Worm (Caenorhabditis elegans) whole organism, young adult: Measurements from ENCODE around the gene abt-1.
A peak's percentile ranks its signal among the peaks of the same experiment; 100 is the strongest.

ENCODE experiments used
- B0019.2 ChIP-seq: fragments of 200-800 bp; sonication (Bioruptor generic); conservative IDR thresholded peaks from 2 replicates; pipeline ENCODE4 v1.3.6; 2022; ENCODE audit warnings: missing genetic modification reagents, missing genetic modification characterization, missing compliant biosample characterization
- B0336.3 ChIP-seq: fragments of 200-800 bp; sonication (Bioruptor generic); IDR thresholded peaks from 2 replicates; pipeline ENCODE4 v1.3.6; 2022; ENCODE audit warnings: missing genetic modification characterization, missing compliant biosample characterization
- D2030.7 ChIP-seq: fragments of 200-800 bp; sonication (Bioruptor generic); IDR thresholded peaks from 2 replicates; pipeline ENCODE4 v1.3.6; 2022; ENCODE audit warnings: missing genetic modification reagents, missing genetic modification characterization, missing compliant biosample characterization
- F37B4.10 ChIP-seq: fragments of 200-800 bp; sonication (Bioruptor generic); IDR thresholded peaks from 2 replicates; pipeline ENCODE4 v1.3.6; 2022; ENCODE audit warnings: missing genetic modification characterization, missing compliant biosample characterization
- F39B2.1 ChIP-seq: fragments of 200-800 bp; sonication (Bioruptor generic); IDR thresholded peaks from 2 replicates; pipeline ENCODE4 v1.3.6; 2022; ENCODE audit warnings: missing genetic modification reagents, missing genetic modification characterization, missing compliant biosample characterization
- F49E8.2 ChIP-seq: sonication (generic microtip); optimal IDR thresholded peaks from 3 replicates; lab custom pipeline; 2017; ENCODE audit warnings: missing genetic modification characterization, mild to moderate bottlenecking, missing compliant biosample characterization, antibody characterized with exemption, moderate library complexity; ENCODE audit not compliant: insufficient read depth
- Y56A3A.18 ChIP-seq: fragments of 200-800 bp; sonication (Bioruptor generic); IDR thresholded peaks from 2 replicates; pipeline ENCODE4 v1.3.6; 2022; ENCODE audit warnings: missing genetic modification reagents, missing genetic modification characterization, missing compliant biosample characterization
- aptf-2 ChIP-seq: fragments of 200-800 bp; sonication (Bioruptor generic); conservative IDR thresholded peaks from 2 replicates; pipeline ENCODE4 v1.3.6; 2022; ENCODE audit warnings: missing genetic modification reagents, missing genetic modification characterization, missing compliant biosample characterization
- bed-1 ChIP-seq: fragments of 200-800 bp; sonication (Bioruptor generic); IDR thresholded peaks from 2 replicates; pipeline ENCODE4 v1.3.6; 2022; ENCODE audit warnings: missing genetic modification reagents, missing genetic modification characterization, missing compliant biosample characterization
- bed-2 ChIP-seq: fragments of 200-800 bp; sonication (Bioruptor generic); IDR thresholded peaks from 2 replicates; pipeline ENCODE4 v1.3.6; 2022; ENCODE audit warnings: missing genetic modification reagents, missing genetic modification characterization, missing compliant biosample characterization
- cebp-1 ChIP-seq, 2 experiments: fragments of 200-800 bp in 1 of 2; sonication (Bioruptor generic) in 1 of 2; sonication (generic microtip) in 1 of 2; IDR thresholded peaks in 1 of 2; optimal IDR thresholded peaks in 1 of 2; 2 replicates each; pipeline versions ENCODE4 v1.3.6 to Lab custom; 2017 to 2022; ENCODE audit warnings: missing compliant biosample characterization in 2 of 2, missing genetic modification characterization in 2 of 2, mild to moderate bottlenecking in 1 of 2, missing genetic modification reagents in 1 of 2, moderate library complexity in 1 of 2
- cebp-2 ChIP-seq: fragments of 200-800 bp; sonication (Bioruptor generic); IDR thresholded peaks from 2 replicates; pipeline ENCODE4 v1.3.6; 2022; ENCODE audit warnings: missing genetic modification characterization, missing compliant biosample characterization
- dpl-1 ChIP-seq: fragments of 150-350 bp; optimal IDR thresholded peaks from 2 replicates; lab custom pipeline; 2014; ENCODE audit warnings: missing biosample characterization, missing genetic modification reagents, missing genetic modification characterization
- ets-4 ChIP-seq: fragments of 200-800 bp; sonication (Bioruptor generic); optimal IDR thresholded peaks from 2 replicates; lab custom pipeline; 2018; ENCODE audit warnings: mild to moderate bottlenecking, missing genetic modification characterization, missing compliant biosample characterization
- hlh-12 ChIP-seq: sonication (generic microtip); optimal IDR thresholded peaks from 2 replicates; lab custom pipeline; 2016; ENCODE audit warnings: missing genetic modification characterization, missing compliant biosample characterization
- hmg-20 ChIP-seq: fragments of 200-800 bp; sonication (Bioruptor generic); IDR thresholded peaks from 2 replicates; pipeline ENCODE4 v1.3.6; 2022; ENCODE audit warnings: missing genetic modification reagents, missing genetic modification characterization, missing compliant biosample characterization
- hrde-1 ChIP-seq: sonication (generic microtip); optimal IDR thresholded peaks from 2 replicates; lab custom pipeline; 2016; ENCODE audit warnings: missing genetic modification characterization, mild to moderate bottlenecking, missing compliant biosample characterization, moderate library complexity, missing genotype, missing genetic modification reagents, borderline replicate concordance
- let-607 ChIP-seq, 2 experiments: fragments of 200-800 bp in 1 of 2; sonication (Bioruptor generic) in 1 of 2; sonication (generic microtip) in 1 of 2; optimal IDR thresholded peaks; 2 replicates each; lab custom pipeline; 2016 to 2018; ENCODE audit warnings: mild to moderate bottlenecking in 2 of 2, missing compliant biosample characterization in 2 of 2, missing genetic modification characterization in 2 of 2, moderate library complexity in 2 of 2, missing genotype in 1 of 2
- lin-40 ChIP-seq: sonication (generic microtip); optimal IDR thresholded peaks from 2 replicates; lab custom pipeline; 2016; ENCODE audit warnings: missing genetic modification characterization, mild to moderate bottlenecking, missing compliant biosample characterization, missing genotype, missing genetic modification reagents
- lin-54 ChIP-seq: fragments of 200-800 bp; sonication (Bioruptor generic); optimal IDR thresholded peaks from 2 replicates; lab custom pipeline; 2018; ENCODE audit warnings: mild to moderate bottlenecking, missing genetic modification characterization, missing compliant biosample characterization
- mcd-1 ChIP-seq: fragments of 200-800 bp; sonication (Bioruptor generic); IDR thresholded peaks from 2 replicates; pipeline ENCODE4 v1.3.6; 2022; ENCODE audit warnings: missing genetic modification reagents, missing genetic modification characterization, missing compliant biosample characterization
- mes-4 ChIP-seq: sonication (generic microtip); optimal IDR thresholded peaks from 2 replicates; lab custom pipeline; 2016; ENCODE audit warnings: missing genotype, missing genetic modification characterization, missing compliant biosample characterization
- nfya-1 ChIP-seq: sonication (generic microtip); optimal IDR thresholded peaks from 2 replicates; lab custom pipeline; 2017; ENCODE audit warnings: antibody characterized with exemption, missing compliant biosample characterization, missing genetic modification characterization, borderline replicate concordance; ENCODE audit not compliant: insufficient read depth
- nfya-2 ChIP-seq: fragments of 200-800 bp; sonication (Bioruptor generic); IDR thresholded peaks from 2 replicates; pipeline ENCODE4 v1.3.6; 2022; ENCODE audit warnings: missing genetic modification reagents, missing genetic modification characterization, missing compliant biosample characterization
- nhr-80 ChIP-seq: sonication (generic microtip); optimal IDR thresholded peaks from 2 replicates; lab custom pipeline; 2016; ENCODE audit warnings: missing genetic modification characterization, missing compliant biosample characterization
- rcor-1 ChIP-seq: fragments of 200-800 bp; sonication (Bioruptor generic); IDR thresholded peaks from 2 replicates; pipeline ENCODE4 v1.3.6; 2022; ENCODE audit warnings: missing genetic modification reagents, missing genetic modification characterization, missing compliant biosample characterization
- repo-1 ChIP-seq: sonication (generic microtip); optimal IDR thresholded peaks from 2 replicates; lab custom pipeline; 2017; ENCODE audit warnings: mild to moderate bottlenecking, missing genetic modification characterization, missing compliant biosample characterization
- rpc-1 ChIP-seq, 2 experiments: fragments of 150-350 bp in 1 of 2; sonication (generic microtip) in 1 of 2; optimal IDR thresholded peaks; 2 replicates each; lab custom pipeline; 2014 to 2018; ENCODE audit warnings: missing biosample characterization in 1 of 2, missing genetic modification characterization in 1 of 2, missing genetic modification reagents in 1 of 2, missing genotype in 1 of 2
- sea-2 ChIP-seq: fragments of 200-800 bp; sonication (Bioruptor generic); IDR thresholded peaks from 2 replicates; pipeline ENCODE4 v1.3.6; 2022; ENCODE audit warnings: missing genetic modification characterization, missing compliant biosample characterization
- tlf-1 ChIP-seq: fragments of 200-800 bp; sonication (Bioruptor generic); optimal IDR thresholded peaks from 2 replicates; lab custom pipeline; 2018; ENCODE audit warnings: mild to moderate bottlenecking, missing genetic modification characterization, missing compliant biosample characterization
- xnd-1 ChIP-seq: sonication (generic microtip); optimal IDR thresholded peaks from 2 replicates; lab custom pipeline; 2016; ENCODE audit warnings: missing genotype, missing genetic modification reagents, missing genetic modification characterization, missing compliant biosample characterization
- ztf-18 ChIP-seq: sonication (generic microtip); optimal IDR thresholded peaks from 2 replicates; lab custom pipeline; 2016; ENCODE audit warnings: missing genotype, mild to moderate bottlenecking, missing genetic modification characterization, missing compliant biosample characterization
- ztf-22 ChIP-seq: fragments of 200-800 bp; sonication (Bioruptor generic); optimal IDR thresholded peaks from 2 replicates; lab custom pipeline; 2018; ENCODE audit warnings: mild to moderate bottlenecking, missing genetic modification characterization, moderate library complexity, missing compliant biosample characterization
- ztf-26 ChIP-seq: sonication (generic microtip); optimal IDR thresholded peaks from 2 replicates; lab custom pipeline; 2017; ENCODE audit warnings: missing genetic modification characterization, missing compliant biosample characterization
- ztf-3 ChIP-seq: fragments of 200-800 bp; sonication (Bioruptor generic); optimal IDR thresholded peaks from 2 replicates; lab custom pipeline; 2018; ENCODE audit warnings: mild to moderate bottlenecking, missing genetic modification characterization, missing compliant biosample characterization

The abt-1 gene

DNA sequence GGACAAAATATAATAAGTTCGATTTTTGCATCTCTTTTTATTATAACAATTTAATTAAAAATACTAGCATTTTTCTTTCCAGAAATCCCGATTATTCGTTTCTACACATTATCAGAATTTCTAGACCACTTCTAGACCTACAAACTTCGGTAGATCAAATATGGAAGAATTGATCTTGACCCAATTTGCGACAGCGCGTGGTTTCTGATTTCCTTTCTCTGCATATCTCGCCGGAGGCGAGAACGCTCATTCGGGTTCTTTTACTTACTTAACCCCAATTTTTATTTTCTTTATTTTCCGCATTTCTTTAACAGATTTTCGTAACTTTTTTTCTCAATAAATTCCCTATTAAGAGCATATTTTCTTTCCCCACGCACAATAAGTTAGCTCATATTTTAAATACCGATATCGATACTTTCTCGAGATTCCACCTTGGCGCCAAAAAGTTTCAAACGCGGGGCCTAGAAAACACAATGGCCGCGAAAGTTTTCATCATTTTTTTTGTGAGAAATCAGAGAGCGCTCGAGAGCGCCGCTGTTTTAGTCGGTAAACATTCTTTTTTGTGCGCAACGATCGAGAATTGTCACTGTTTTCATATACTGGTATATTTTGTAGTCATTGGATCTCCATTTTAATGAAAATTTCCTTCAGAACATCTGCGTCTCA, 27.9 kb upstream of the abt-1 start (continued):
- peak; percentile 56 for TF ChIP-seq dpl-1 (GFP tag; lab: Kevin White, UChicago)

DNA sequence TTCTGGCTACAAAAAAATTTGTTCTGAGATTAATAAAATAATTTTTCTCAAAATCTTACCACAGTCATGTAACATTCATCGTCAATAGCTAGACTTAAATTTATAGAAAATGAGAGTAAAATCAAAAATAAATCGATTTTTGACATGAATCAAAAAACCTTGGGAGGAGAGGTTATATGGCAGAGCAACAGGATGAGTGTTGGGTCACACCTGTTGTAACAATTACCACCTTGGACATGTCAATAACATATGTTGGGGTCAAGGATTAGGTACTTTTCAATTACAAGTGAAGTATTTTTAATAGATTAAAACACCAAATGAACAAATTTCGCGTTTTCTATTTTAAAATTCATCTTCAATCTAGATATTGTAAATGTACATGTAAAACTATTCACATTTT, 26.9 kb upstream of the abt-1 start, which contains the start of gene lipl-7:
TSS of gene lipl-7 (minus strand) at position 165 of the 400 bp plus-strand sequence.
- TF ChIP-seq cebp-2 (GFP tag; lab: Robert Waterston, UW) (no peak), bed-1 (GFP tag; lab: Robert Waterston, UW) (no peak), hrde-1 (no peak), D2030.7 (GFP tag; lab: Robert Waterston, UW) (no peak), cebp-1 (GFP tag; IDR thresholded peaks at IDR 0.05; lab: Robert Waterston, UW) (no peak), cebp-1 (tag; optimal IDR thresholded peaks at IDR 0.05; lab: Kevin White, UChicago) (no peak), F49E8.2 (tag; lab: Kevin White, UChicago) (no peak), hlh-12 (tag; lab: Kevin White, UChicago) (no peak), ztf-26 (tag; lab: Kevin White, UChicago) (no peak), aptf-2 (GFP tag; lab: Robert Waterston, UW) (no peak), nfya-2 (GFP tag; lab: Robert Waterston, UW) (no peak)

DNA sequence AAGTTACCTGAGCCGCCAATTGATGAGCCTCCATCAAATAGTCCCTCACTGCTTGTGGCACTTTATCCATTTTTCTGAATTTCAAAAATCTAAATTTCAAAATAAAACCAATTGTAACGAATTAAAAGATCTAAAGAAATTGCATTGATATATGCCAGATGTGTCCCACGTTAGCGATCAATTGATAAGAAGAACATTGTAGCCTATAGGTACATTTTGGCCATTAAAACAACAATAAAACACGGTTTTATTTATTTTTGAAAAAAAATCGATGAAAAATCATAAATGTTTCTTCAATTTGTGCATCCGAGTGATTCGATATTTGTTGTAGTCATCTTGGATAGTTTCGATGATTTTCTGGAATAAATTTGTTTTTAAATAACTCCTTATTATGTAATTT, 24.3 kb upstream of the abt-1 start, which contains the start of gene ech-8:
TSS of gene ech-8 (minus strand) at position 132 of the 400 bp plus-strand sequence.
- no peak for TF ChIP-seq F49E8.2 (tag; lab: Kevin White, UChicago)
- TF ChIP-seq aptf-2 (GFP tag; lab: Robert Waterston, UW): no peak
- no peak for TF ChIP-seq xnd-1 (tag; lab: Kevin White, UChicago)
- TF ChIP-seq ztf-3: no peak
- no peak for TF ChIP-seq rcor-1
- no peak for TF ChIP-seq nfya-1 (tag; lab: Kevin White, UChicago)
- TF ChIP-seq B0019.2: no peak

DNA sequence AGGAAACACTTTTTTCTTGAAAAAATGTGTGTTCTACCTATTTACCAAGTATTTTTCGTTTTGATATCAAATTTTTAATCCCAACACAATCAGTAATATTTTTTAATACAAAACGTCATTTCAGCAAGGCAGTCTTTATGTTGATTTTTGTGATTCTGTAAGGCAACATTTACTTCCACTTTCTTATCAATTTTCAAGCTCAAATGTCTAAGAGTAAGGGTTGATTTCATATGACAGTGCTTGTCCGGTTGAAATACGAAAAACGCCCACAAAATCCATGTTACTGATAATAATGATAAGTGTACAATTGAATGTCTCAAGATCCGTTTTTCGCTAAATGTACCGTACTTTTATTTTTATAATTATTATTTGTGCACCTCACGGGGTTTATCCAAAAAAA, 21.4 kb upstream of the abt-1 start:
- no peak for TF ChIP-seq repo-1
- TF ChIP-seq nhr-80 (tag; lab: Kevin White, UChicago): peak; percentile 68
- peak in 1 of 2 experiments; percentile 12 for TF ChIP-seq let-607 (tag; optimal IDR thresholded peaks at IDR 0.05; lab: Kevin White, UChicago)
- peak; percentile 52 for TF ChIP-seq ets-4
- TF ChIP-seq lin-40 (tag; lab: Kevin White, UChicago): no peak
- TF ChIP-seq bed-2 (GFP tag; lab: Robert Waterston, UW): no peak
- TF ChIP-seq mes-4 (tag; lab: Kevin White, UChicago): no peak

DNA sequence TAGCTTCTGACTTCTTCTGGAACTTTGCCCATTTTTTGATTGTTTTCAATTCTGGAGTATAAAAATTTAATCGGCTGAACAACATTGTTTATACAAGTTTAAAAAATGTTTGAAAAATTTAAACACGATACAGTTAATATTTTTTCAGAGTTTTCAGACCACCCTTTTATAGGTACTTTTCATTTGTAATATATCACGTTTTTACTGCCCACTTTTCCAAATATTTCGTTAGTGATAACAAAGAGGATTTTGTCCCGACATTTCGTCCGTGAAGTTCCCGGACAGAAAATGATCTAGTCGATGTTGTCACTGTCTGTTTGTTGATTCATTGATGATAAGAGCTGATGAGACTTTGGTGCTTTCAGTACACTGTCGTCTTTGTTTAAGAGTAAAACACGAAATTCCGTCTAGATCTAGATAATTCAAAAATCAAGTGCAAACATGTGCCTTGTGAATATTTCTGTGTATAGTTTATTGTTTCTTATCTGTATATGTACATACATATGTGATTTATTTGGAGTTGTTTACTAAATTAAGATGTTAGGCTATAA, 20.6 kb upstream of the abt-1 start, which contains the start of gene ech-9:
TSS of gene ech-9 (minus strand) at position 51 of the 551 bp plus-strand sequence.
- no peak for TF ChIP-seq F49E8.2 (tag; lab: Kevin White, UChicago)
- TF ChIP-seq tlf-1 (GFP tag; lab: Kevin White, UChicago): no peak
- TF ChIP-seq Y56A3A.18 (GFP tag; lab: Robert Waterston, UW): no peak
- TF ChIP-seq bed-2 (GFP tag; lab: Robert Waterston, UW): no peak
- no peak for TF ChIP-seq ztf-22
- TF ChIP-seq hmg-20 (GFP tag; lab: Robert Waterston, UW): no peak
- TF ChIP-seq nfya-1 (tag; lab: Kevin White, UChicago): no peak
- no peak for TF ChIP-seq mcd-1 (GFP tag; lab: Robert Waterston, UW)
- no peak for TF ChIP-seq F39B2.1
- TF ChIP-seq ztf-18: no peak
- TF ChIP-seq lin-54 (GFP tag; lab: Kevin White, UChicago): no peak
- no peak for TF ChIP-seq F37B4.10
- TF ChIP-seq sea-2 (GFP tag; lab: Robert Waterston, UW): no peak
- no peak for TF ChIP-seq rpc-1 (optimal IDR thresholded peaks at IDR 0.05; lab: Kevin White, UChicago)
- TF ChIP-seq rpc-1 (tag; optimal IDR thresholded peaks at IDR 0.05; lab: Kevin White, UChicago): no peak
- no peak for TF ChIP-seq B0336.3
